Worm (Caenorhabditis elegans): Measurements from ENCODE around the gene C05C8.7.
A peak's percentile ranks its signal among the peaks of the same experiment; 100 is the strongest.

DNA sequence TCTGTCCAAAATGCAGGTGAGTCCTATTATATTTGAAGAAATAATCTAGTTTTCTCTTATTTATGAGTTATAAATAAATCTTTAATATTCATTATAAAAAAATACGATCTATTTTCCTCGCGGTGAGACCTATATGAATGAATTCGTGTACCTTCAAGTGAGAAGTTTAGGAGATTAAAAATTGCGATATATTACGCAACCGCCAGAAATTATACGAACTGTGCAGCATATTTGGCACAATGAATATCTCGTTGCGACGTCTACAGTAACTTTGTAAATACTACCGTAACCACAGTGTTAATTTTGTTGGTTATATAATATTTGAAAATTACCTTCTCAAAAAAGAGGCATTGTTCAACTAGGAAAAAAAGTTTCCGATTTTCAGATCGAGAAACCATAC is 22.5 kb downstream of the C05C8.7 start:
- no peak for TF ChIP-seq mep-1 (tag; optimal IDR thresholded peaks at IDR 0.05)
- no peak for TF ChIP-seq flh-1 (GFP tag; optimal IDR thresholded peaks at IDR 0.05)
- no peak for TF ChIP-seq lin-32 (GFP tag; optimal IDR thresholded peaks at IDR 0.05)
- no peak for TF ChIP-seq elt-3 (tag; optimal IDR thresholded peaks at IDR 0.05)
- no peak for TF ChIP-seq blmp-1 (tag; optimal IDR thresholded peaks at IDR 0.05)
- TF ChIP-seq mab-5 (tag; optimal IDR thresholded peaks at IDR 0.05): no peak
- TF ChIP-seq hlh-1 (tag; optimal IDR thresholded peaks at IDR 0.05): no peak
- TF ChIP-seq snpc-4 (tag; optimal IDR thresholded peaks at IDR 0.05): no peak
- no peak for TF ChIP-seq lin-13 (tag; optimal IDR thresholded peaks at IDR 0.05)
- no peak for TF ChIP-seq unc-39 (tag; optimal IDR thresholded peaks at IDR 0.05)
- no peak for TF ChIP-seq unc-62 (GFP tag; optimal IDR thresholded peaks at IDR 0.05)
- no peak for TF ChIP-seq nhr-12 (tag; optimal IDR thresholded peaks at IDR 0.05)
- TF ChIP-seq zip-8 (tag; optimal IDR thresholded peaks at IDR 0.05): peak; percentile 72

All from whole organism, mixed stage, embryonic.